Fruit fly (Drosophila melanogaster) whole organism, embryonic: ENCODE measurements around the gene Rpt4.

Source experiments
- CG11504 ChIP-seq: fragments of 200-800 bp; sonication (Bioruptor generic); optimal IDR thresholded peaks from 3 replicates; lab custom pipeline; 2019; ENCODE audit warnings: missing biosample characterization, mild to moderate bottlenecking, missing genetic modification characterization, moderate library complexity
- CG13624 ChIP-seq: fragments of 200-800 bp; sonication (Bioruptor generic); optimal IDR thresholded peaks from 2 replicates; lab custom pipeline; 2016; ENCODE audit warnings: missing biosample characterization, missing genetic modification characterization
- CG13894 ChIP-seq: fragments of 200-800 bp; sonication (Bioruptor generic); optimal IDR thresholded peaks from 3 replicates; lab custom pipeline; 2018; ENCODE audit warnings: missing biosample characterization, mild to moderate bottlenecking, missing genetic modification characterization, moderate library complexity
- CG14014 ChIP-seq: fragments of 200-800 bp; sonication (Bioruptor generic); IDR thresholded peaks from 2 replicates; pipeline ENCODE4 v1.3.6; 2022; ENCODE audit warnings: missing biosample characterization, missing genetic modification characterization
- CG14441 ChIP-seq: fragments of 200-800 bp; sonication (Bioruptor generic); IDR thresholded peaks from 2 replicates; pipeline ENCODE4 v1.3.6; 2022; ENCODE audit warnings: missing biosample characterization, missing genetic modification characterization
- CG17385 ChIP-seq: fragments of 200-800 bp; sonication (Bioruptor generic); optimal IDR thresholded peaks from 3 replicates; lab custom pipeline; 2018; ENCODE audit warnings: missing biosample characterization, mild to moderate bottlenecking, missing genetic modification characterization
- CG17912 ChIP-seq: fragments of 200-800 bp; sonication (Bioruptor generic); optimal IDR thresholded peaks from 2 replicates; lab custom pipeline; 2018; ENCODE audit warnings: missing biosample characterization, mild to moderate bottlenecking, missing genetic modification characterization
- CG18619 ChIP-seq: fragments of 200-800 bp; sonication (Bioruptor generic); optimal IDR thresholded peaks from 3 replicates; lab custom pipeline; 2017; ENCODE audit warnings: missing biosample characterization, mild to moderate bottlenecking, missing genetic modification characterization
- CG2678 ChIP-seq: fragments of 200-800 bp; sonication (Bioruptor generic); optimal IDR thresholded peaks from 3 replicates; lab custom pipeline; 2019; ENCODE audit warnings: missing biosample characterization, mild to moderate bottlenecking, missing genetic modification characterization, moderate library complexity
- CG2712 ChIP-seq: fragments of 200-800 bp; optimal IDR thresholded peaks from 3 replicates; lab custom pipeline; 2019; ENCODE audit warnings: missing biosample characterization, mild to moderate bottlenecking, missing genetic modification characterization, moderate library complexity
- CG30020 ChIP-seq: fragments of 200-800 bp; optimal IDR thresholded peaks from 2 replicates; lab custom pipeline; 2019; ENCODE audit warnings: missing biosample characterization, mild to moderate bottlenecking, missing genetic modification characterization, moderate library complexity
- CG30403 ChIP-seq: fragments of 200-800 bp; sonication (Bioruptor generic); optimal IDR thresholded peaks from 3 replicates; lab custom pipeline; 2016; ENCODE audit warnings: missing biosample characterization, missing genetic modification characterization
- CG30431 ChIP-seq: fragments of 200-800 bp; sonication (Bioruptor generic); optimal IDR thresholded peaks from 2 replicates; lab custom pipeline; 2017; ENCODE audit warnings: missing biosample characterization, missing genetic modification characterization
- CG32767 ChIP-seq: fragments of 200-800 bp; sonication (Bioruptor generic); IDR thresholded peaks from 2 replicates; pipeline ENCODE4 v1.3.6; 2022; ENCODE audit warnings: missing biosample characterization, missing genetic modification characterization
- CG34422 ChIP-seq: fragments of 200-800 bp; sonication (Bioruptor generic); IDR thresholded peaks from 3 replicates; pipeline ENCODE4 v1.3.6; 2022; ENCODE audit warnings: missing biosample characterization, missing genetic modification characterization
- CG4282 ChIP-seq: fragments of 200-800 bp; sonication (Bioruptor generic); optimal IDR thresholded peaks from 2 replicates; lab custom pipeline; 2016; ENCODE audit warnings: missing biosample characterization, missing genetic modification characterization
- CG4424 ChIP-seq: fragments of 200-800 bp; sonication (Bioruptor generic); optimal IDR thresholded peaks from 3 replicates; lab custom pipeline; 2016; ENCODE audit warnings: missing biosample characterization, missing genetic modification characterization
- CG5953 ChIP-seq: fragments of 200-800 bp; sonication (Bioruptor generic); IDR thresholded peaks from 2 replicates; pipeline ENCODE4 v1.3.6; 2022; ENCODE audit warnings: missing biosample characterization, missing genetic modification characterization
- CG6272 ChIP-seq: fragments of 200-800 bp; sonication (Bioruptor generic); IDR thresholded peaks from 2 replicates; pipeline ENCODE4 v1.3.6; 2022; ENCODE audit warnings: missing biosample characterization, missing genetic modification characterization
- CG7786 ChIP-seq: fragments of 200-800 bp; sonication (Bioruptor generic); optimal IDR thresholded peaks from 2 replicates; lab custom pipeline; 2016; ENCODE audit warnings: missing biosample characterization, missing genetic modification characterization
- CG7928 ChIP-seq: fragments of 200-800 bp; sonication (Bioruptor generic); optimal IDR thresholded peaks from 2 replicates; lab custom pipeline; 2017; ENCODE audit warnings: missing biosample characterization, mild to moderate bottlenecking, missing genetic modification characterization
- CG8944 ChIP-seq: fragments of 200-800 bp; sonication (Bioruptor generic); optimal IDR thresholded peaks from 3 replicates; lab custom pipeline; 2016; ENCODE audit warnings: missing biosample characterization, missing genetic modification characterization
- CHES-1-like ChIP-seq: fragments of 200-800 bp; sonication (Bioruptor generic); optimal IDR thresholded peaks from 2 replicates; lab custom pipeline; 2016; ENCODE audit warnings: missing biosample characterization, missing genetic modification characterization
- Dp ChIP-seq: fragments of 200-800 bp; sonication (Bioruptor generic); optimal IDR thresholded peaks from 2 replicates; lab custom pipeline; 2018; ENCODE audit warnings: missing biosample characterization, mild to moderate bottlenecking, missing genetic modification characterization, moderate library complexity
- Dref ChIP-seq: fragments of 200-800 bp; sonication (Bioruptor generic); IDR thresholded peaks from 2 replicates; pipeline ENCODE4 v1.3.6; 2022; ENCODE audit warnings: missing biosample characterization, missing genetic modification characterization
- E2f1 ChIP-seq: fragments of 200-800 bp; sonication (Bioruptor generic); IDR thresholded peaks from 2 replicates; pipeline ENCODE4 v1.3.6; 2022; ENCODE audit warnings: missing biosample characterization, missing genetic modification characterization
- Fer2 ChIP-seq: fragments of 200-800 bp; sonication (Bioruptor generic); optimal IDR thresholded peaks from 2 replicates; lab custom pipeline; 2018; ENCODE audit warnings: missing biosample characterization, mild to moderate bottlenecking, missing genetic modification characterization, moderate library complexity
- Hr3 ChIP-seq: fragments of 200-800 bp; sonication (Bioruptor generic); optimal IDR thresholded peaks from 3 replicates; lab custom pipeline; 2016; ENCODE audit warnings: missing biosample characterization, missing genetic modification characterization
- Hr78 ChIP-seq, 2 experiments: fragments of 200-800 bp in 1 of 2; fragments of >200 bp in 1 of 2; sonication (Bioruptor generic) in 1 of 2; optimal IDR thresholded peaks; 2 replicates each; lab custom pipeline; 2017 to 2019; ENCODE audit warnings: missing biosample characterization in 2 of 2, missing genetic modification characterization in 2 of 2, mild to moderate bottlenecking in 1 of 2, moderate library complexity in 1 of 2
- Myb ChIP-seq: fragments of 200-800 bp; sonication (Bioruptor generic); optimal IDR thresholded peaks from 2 replicates; lab custom pipeline; 2016; ENCODE audit warnings: missing biosample characterization, missing genetic modification characterization
- NfI ChIP-seq: fragments of 200-800 bp; sonication (Bioruptor generic); optimal IDR thresholded peaks from 3 replicates; lab custom pipeline; 2018; ENCODE audit warnings: missing biosample characterization, mild to moderate bottlenecking, missing genetic modification characterization, moderate library complexity
- Ptx1 ChIP-seq: fragments of 200-800 bp; sonication (Bioruptor generic); IDR thresholded peaks from 2 replicates; pipeline ENCODE4 v1.3.6; 2022; ENCODE audit warnings: missing biosample characterization, missing genetic modification characterization
- Side ChIP-seq: fragments of 200-800 bp; sonication (Bioruptor generic); optimal IDR thresholded peaks from 2 replicates; lab custom pipeline; 2016; ENCODE audit warnings: missing biosample characterization, missing genetic modification characterization
- Sry-δ ChIP-seq: fragments of 200-800 bp; sonication (Bioruptor generic); optimal IDR thresholded peaks from 2 replicates; lab custom pipeline; 2016; ENCODE audit warnings: missing biosample characterization, missing genetic modification characterization
- chm ChIP-seq: fragments of 200-800 bp; sonication (Bioruptor generic); IDR thresholded peaks from 2 replicates; pipeline ENCODE4 v1.3.6; 2022; ENCODE audit warnings: missing biosample characterization, missing genetic modification characterization
- chn ChIP-seq: fragments of 200-800 bp; sonication (Bioruptor generic); optimal IDR thresholded peaks from 2 replicates; lab custom pipeline; 2016; ENCODE audit warnings: missing biosample characterization, missing genetic modification characterization
- croc ChIP-seq: fragments of 200-800 bp; sonication (Bioruptor generic); conservative IDR thresholded peaks from 3 replicates; pipeline ENCODE4 v1.3.6; 2022; ENCODE audit warnings: missing biosample characterization, missing genetic modification characterization
- dysf ChIP-seq: fragments of 200-800 bp; sonication (Bioruptor generic); IDR thresholded peaks from 3 replicates; pipeline ENCODE4 v1.3.6; 2022; ENCODE audit warnings: missing biosample characterization, missing genetic modification characterization
- esg ChIP-seq: fragments of 200-800 bp; sonication (Bioruptor generic); conservative IDR thresholded peaks from 2 replicates; pipeline ENCODE4 v1.3.6; 2022; ENCODE audit warnings: missing biosample characterization, missing genetic modification characterization
- gcm ChIP-seq: fragments of 200-800 bp; sonication (Bioruptor generic); optimal IDR thresholded peaks from 2 replicates; lab custom pipeline; 2019; ENCODE audit warnings: missing biosample characterization, mild to moderate bottlenecking, missing genetic modification characterization, moderate library complexity
- gcm2 ChIP-seq: fragments of 200-800 bp; sonication (Bioruptor generic); optimal IDR thresholded peaks from 2 replicates; lab custom pipeline; 2016; ENCODE audit warnings: missing biosample characterization, missing genetic modification characterization
- grau ChIP-seq: fragments of 200-800 bp; optimal IDR thresholded peaks from 3 replicates; lab custom pipeline; 2019; ENCODE audit warnings: missing biosample characterization, mild to moderate bottlenecking, missing genetic modification characterization, moderate library complexity
- grn ChIP-seq: fragments of 200-800 bp; sonication (Bioruptor generic); optimal IDR thresholded peaks from 3 replicates; lab custom pipeline; 2017; ENCODE audit warnings: missing biosample characterization, missing genetic modification characterization
- odd ChIP-seq: fragments of 200-800 bp; sonication (Bioruptor generic); optimal IDR thresholded peaks from 2 replicates; lab custom pipeline; 2017; ENCODE audit warnings: missing biosample characterization, mild to moderate bottlenecking, missing genetic modification characterization
- pnt ChIP-seq: fragments of 200-800 bp; sonication (Bioruptor generic); optimal IDR thresholded peaks from 3 replicates; lab custom pipeline; 2016; ENCODE audit warnings: missing biosample characterization, missing genetic modification characterization
- ranshi ChIP-seq: fragments of 200-800 bp; sonication (Bioruptor generic); IDR thresholded peaks from 2 replicates; pipeline ENCODE4 v1.3.6; 2022; ENCODE audit warnings: missing biosample characterization, missing genetic modification characterization
- schlank ChIP-seq: fragments of 200-800 bp; sonication (Bioruptor generic); optimal IDR thresholded peaks from 2 replicates; lab custom pipeline; 2018; ENCODE audit warnings: missing biosample characterization, mild to moderate bottlenecking, missing genetic modification characterization
- sim ChIP-seq: fragments of 200-800 bp; sonication (Bioruptor generic); IDR thresholded peaks from 2 replicates; pipeline ENCODE4 v1.3.6; 2022; ENCODE audit warnings: missing biosample characterization, missing genetic modification characterization
- sima ChIP-seq: fragments of 200-800 bp; sonication (Bioruptor generic); optimal IDR thresholded peaks from 2 replicates; lab custom pipeline; 2016; ENCODE audit warnings: missing biosample characterization, missing genetic modification characterization
- sob ChIP-seq: fragments of 200-800 bp; sonication (Bioruptor generic); IDR thresholded peaks from 2 replicates; pipeline ENCODE4 v1.3.6; 2022; ENCODE audit warnings: missing biosample characterization, missing genetic modification characterization
- sr ChIP-seq: fragments of 200-800 bp; sonication (Bioruptor generic); IDR thresholded peaks from 3 replicates; pipeline ENCODE4 v1.3.6; 2022; ENCODE audit warnings: missing biosample characterization, missing genetic modification characterization

Rpt4 gene

dm6 chrX:6295129-6295539, 4.1 kb upstream of the Rpt4 start, which contains the start of the genes CG15891 and CG3815 (continued):
- peak; percentile 33; the same call in 1 of the 3 replicates for TF ChIP-seq croc (GFP tag; lab: Robert Waterston, UW)
- peak; percentile 88 for TF ChIP-seq CG13624
- TF ChIP-seq CG14441 (GFP tag; lab: Robert Waterston, UW), result peak; percentile 48; the same call in 1 of the 2 replicates
- no peak for TF ChIP-seq Hr78 (GFP tag; optimal IDR thresholded peaks at IDR 0.05; lab: Kevin White, UChicago)
- 0 out of 2 replicates have a peak, but pooled peaks have one; percentile 28 for TF ChIP-seq CG32767
- peak; percentile 3 for TF ChIP-seq gcm (GFP tag; lab: Kevin White, UChicago)
- TF ChIP-seq Dref (GFP tag; lab: Robert Waterston, UW), result peak; percentile 67
- peak; percentile 45 for TF ChIP-seq CG7786
- TF ChIP-seq CG30431 (GFP tag; lab: Kevin White, UChicago), result peak; percentile 38
- peak; percentile 51 for TF ChIP-seq Hr3 (GFP tag; lab: Kevin White, UChicago)
- TF ChIP-seq schlank, result peak; percentile 35
- no peak for TF ChIP-seq sr
- TF ChIP-seq sim (GFP tag; lab: Robert Waterston, UW), result no peak
- no peak for TF ChIP-seq sima (GFP tag; lab: Kevin White, UChicago)
- peak; percentile 67 for TF ChIP-seq CG2712 (tag; lab: Kevin White, UChicago)
- TF ChIP-seq gcm2 (GFP tag; lab: Kevin White, UChicago), result no peak
- TF ChIP-seq CG7928, result peak; percentile 93
- TF ChIP-seq CG17912 (GFP tag; lab: Kevin White, UChicago), result no peak
- TF ChIP-seq CG5953 (GFP tag; lab: Robert Waterston, UW), result no peak
- TF ChIP-seq CG34422 (GFP tag; lab: Robert Waterston, UW), result peak; percentile 61; the same call in 2 of the 3 replicates
- 0 out of 2 replicates have a peak, but pooled peaks have one; percentile 12 for TF ChIP-seq E2f1
- TF ChIP-seq dysf (GFP tag; lab: Robert Waterston, UW), result peak; percentile 61; the same call in 2 of the 3 replicates
- TF ChIP-seq CG30403 (GFP tag; lab: Kevin White, UChicago), result peak; percentile 61
- TF ChIP-seq NfI (GFP tag; lab: Kevin White, UChicago), result peak; percentile 61
- TF ChIP-seq CG4282 (GFP tag; lab: Kevin White, UChicago), result no peak
- peak; percentile 12 for TF ChIP-seq chn (GFP tag; lab: Kevin White, UChicago)
- TF ChIP-seq CHES-1-like, result peak; percentile 51
- 0 out of 2 replicates have a peak, but pooled peaks have one; percentile 42 for TF ChIP-seq esg (GFP tag; lab: Robert Waterston, UW)
- TF ChIP-seq odd, result no peak
- peak; percentile 66 for TF ChIP-seq CG30020 (tag; lab: Kevin White, UChicago)
- peak; percentile 70 for TF ChIP-seq grau (tag; lab: Kevin White, UChicago)
- TF ChIP-seq sob, result peak; percentile 46; the same call in 1 of the 2 replicates
- peak; percentile 7 for TF ChIP-seq CG4424 (GFP tag; lab: Kevin White, UChicago)
- peak; percentile 23 for TF ChIP-seq CG8944
- TF ChIP-seq ranshi (GFP tag; lab: Robert Waterston, UW), result peak; percentile 36; the same call in 1 of the 2 replicates
- TF ChIP-seq Myb (GFP tag; lab: Kevin White, UChicago), result peak; percentile 91
- peak; percentile 42; the same call in 1 of the 2 replicates for TF ChIP-seq CG6272 (GFP tag; lab: Robert Waterston, UW)
- TF ChIP-seq Side, result peak; percentile 26
- peak; percentile 57 for TF ChIP-seq CG13894 (tag; lab: Kevin White, UChicago)
- TF ChIP-seq CG17385 (GFP tag; lab: Kevin White, UChicago), result no peak
- TF ChIP-seq grn (GFP tag; lab: Kevin White, UChicago), result peak; percentile 66
- TF ChIP-seq Dp (GFP tag; lab: Kevin White, UChicago), result peak; percentile 18
- TF ChIP-seq CG18619 (GFP tag; lab: Kevin White, UChicago), result peak; percentile 69
- TF ChIP-seq Sry-δ (GFP tag; lab: Kevin White, UChicago), result peak; percentile 71
- TF ChIP-seq CG14014, result peak; percentile 58
- no peak for TF ChIP-seq CG11504
- no peak for TF ChIP-seq CG2678 (tag; lab: Kevin White, UChicago)
- TF ChIP-seq chm (GFP tag; lab: Robert Waterston, UW), result no peak
- TF ChIP-seq pnt (GFP tag; lab: Kevin White, UChicago), result peak; percentile 25
- peak; percentile 41 for TF ChIP-seq Fer2
- peak; percentile 72 for TF ChIP-seq Ptx1 (GFP tag; lab: Robert Waterston, UW)
